Worm (Caenorhabditis elegans) whole organism, young adult: ENCODE results near the gene clp-2.

Experiments used
- bed-1 ChIP-seq: fragments of 200-800 bp; sonication (Bioruptor generic); IDR thresholded peaks from 2 replicates; pipeline ENCODE4 v1.3.6; 2022; ENCODE audit warnings: missing genetic modification reagents, missing genetic modification characterization, missing compliant biosample characterization
- cebp-2 ChIP-seq: fragments of 200-800 bp; sonication (Bioruptor generic); IDR thresholded peaks from 2 replicates; pipeline ENCODE4 v1.3.6; 2022; ENCODE audit warnings: missing genetic modification characterization, missing compliant biosample characterization
- hmg-1.2 ChIP-seq: fragments of 200-800 bp; sonication (Bioruptor generic); IDR thresholded peaks from 2 replicates; pipeline ENCODE4 v1.3.6; 2022; ENCODE audit warnings: missing genetic modification reagents, missing genetic modification characterization, missing compliant biosample characterization

- TF ChIP-seq bed-1 (GFP tag; lab: Robert Waterston, UW) (no peak), hmg-1.2 (no peak), cebp-2 (GFP tag; lab: Robert Waterston, UW) (no peak)
These were observed 20.1 kb upstream of the clp-2 start for ce11 chrIII:4723922-4724321.
